Worm (Caenorhabditis elegans): ENCODE data around the gene T07G12.4.

The T07G12.4 gene

ce11 chrIV:10511432-10511831, 27.1 kb downstream of the T07G12.4 start:
- TF ChIP-seq tra-4 (tag; optimal IDR thresholded peaks at IDR 0.05): no peak
- no peak for TF ChIP-seq flt-1 (GFP tag; IDR thresholded peaks at IDR 0.05)
- TF ChIP-seq hmbx-1 (tag; optimal IDR thresholded peaks at IDR 0.05): no peak

- no peak for TF ChIP-seq scrt-1 (GFP tag; IDR thresholded peaks at IDR 0.05)
- no peak for TF ChIP-seq sea-1 (GFP tag; conservative IDR thresholded peaks at IDR 0.05)
- TF ChIP-seq tbx-11 (GFP tag; IDR thresholded peaks at IDR 0.05): no peak
- TF ChIP-seq ets-7 (tag; optimal IDR thresholded peaks at IDR 0.05): no peak
- TF ChIP-seq B0310.2 (tag; optimal IDR thresholded peaks at IDR 0.05): no peak
- TF ChIP-seq tra-4 (tag; optimal IDR thresholded peaks at IDR 0.05): no peak
- no peak for TF ChIP-seq F13C5.2 (tag; optimal IDR thresholded peaks at IDR 0.05)
- TF ChIP-seq hmbx-1 (tag; optimal IDR thresholded peaks at IDR 0.05): no peak
Observed at ce11 chrIV:10507586-10507985, 30.9 kb downstream of the T07G12.4 start.

ce11 chrIV:10506016-10506415, 32.5 kb downstream of the T07G12.4 start:
- no peak for TF ChIP-seq hnd-1 (tag; optimal IDR thresholded peaks at IDR 0.05)
- TF ChIP-seq hmg-4 (GFP tag; optimal IDR thresholded peaks at IDR 0.05): no peak
- no peak for TF ChIP-seq hmbx-1 (tag; optimal IDR thresholded peaks at IDR 0.05)
- no peak for TF ChIP-seq ama-1 (optimal IDR thresholded peaks at IDR 0.05)
- no peak for TF ChIP-seq pes-1 (GFP tag; IDR thresholded peaks at IDR 0.05)
- TF ChIP-seq tbx-11 (GFP tag; IDR thresholded peaks at IDR 0.05): no peak
- TF ChIP-seq scrt-1 (GFP tag; IDR thresholded peaks at IDR 0.05): no peak
- TF ChIP-seq flt-1 (GFP tag; IDR thresholded peaks at IDR 0.05): no peak
- TF ChIP-seq sea-1 (GFP tag; conservative IDR thresholded peaks at IDR 0.05): no peak
- TF ChIP-seq aly-1 (tag; optimal IDR thresholded peaks at IDR 0.05): no peak

DNA sequence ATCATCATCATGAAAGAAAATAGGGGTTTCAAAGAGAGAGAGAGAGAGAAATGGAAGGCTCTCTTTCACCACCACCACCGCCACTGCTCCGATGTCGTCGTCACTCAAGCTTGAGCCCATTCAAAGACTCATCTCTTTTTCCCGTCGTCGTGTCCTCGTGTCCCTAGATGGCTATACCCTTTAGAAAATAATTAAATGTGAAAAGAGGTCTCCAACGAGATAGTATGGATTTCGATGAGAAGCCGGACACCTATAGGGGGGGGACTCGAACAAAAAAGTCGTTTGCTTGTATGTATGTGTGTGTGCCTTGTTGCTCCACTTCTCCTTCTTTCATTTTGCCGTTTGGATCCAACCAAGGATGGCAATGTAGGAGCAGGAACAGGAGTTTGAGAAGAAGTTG, 33.5 kb downstream of the T07G12.4 start:
- TF ChIP-seq ceh-13 (GFP tag; optimal IDR thresholded peaks at IDR 0.05): no peak

DNA sequence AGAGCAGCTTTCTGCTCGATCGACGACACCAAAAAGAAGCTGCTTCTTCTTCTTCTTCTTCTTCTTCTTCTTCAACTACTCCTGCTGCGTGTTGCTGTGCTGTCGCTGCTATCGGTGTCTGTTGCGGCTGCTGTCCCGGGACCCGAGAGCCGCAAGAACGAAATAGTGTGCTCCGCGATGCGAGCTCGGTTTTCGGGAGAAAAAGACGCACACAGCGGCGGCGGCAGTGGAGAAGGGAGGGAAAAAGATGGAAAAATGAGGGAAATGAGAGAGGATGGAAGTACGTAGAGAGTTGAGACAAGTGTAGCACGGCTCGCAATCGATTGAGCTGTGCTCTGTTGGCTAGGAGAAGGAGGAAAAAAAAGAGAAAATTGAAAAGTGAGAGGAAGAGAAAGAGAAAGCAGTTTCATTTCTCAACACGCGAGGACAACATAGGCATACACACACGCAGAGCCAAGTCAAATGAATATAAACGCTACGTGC, 34.7 kb downstream of the T07G12.4 start:
- TF ChIP-seq tbx-37 (GFP tag; conservative IDR thresholded peaks at IDR 0.05) (no peak), hmbx-1 (tag; optimal IDR thresholded peaks at IDR 0.05) (no peak), scrt-1 (GFP tag; IDR thresholded peaks at IDR 0.05) (no peak), hmg-4 (GFP tag; optimal IDR thresholded peaks at IDR 0.05) (peak; percentile 45), F13C5.2 (tag; optimal IDR thresholded peaks at IDR 0.05) (peak; percentile 49)

- TF ChIP-seq tbx-11 (GFP tag; IDR thresholded peaks at IDR 0.05) (no peak), hmbx-1 (tag; optimal IDR thresholded peaks at IDR 0.05) (no peak), scrt-1 (GFP tag; IDR thresholded peaks at IDR 0.05) (no peak), tra-4 (tag; optimal IDR thresholded peaks at IDR 0.05) (no peak), tbx-37 (GFP tag; conservative IDR thresholded peaks at IDR 0.05) (no peak), ceh-13 (GFP tag; optimal IDR thresholded peaks at IDR 0.05) (no peak)
Observed at ce11 chrIV:10502345-10502744, 36.1 kb downstream of the T07G12.4 start.

DNA sequence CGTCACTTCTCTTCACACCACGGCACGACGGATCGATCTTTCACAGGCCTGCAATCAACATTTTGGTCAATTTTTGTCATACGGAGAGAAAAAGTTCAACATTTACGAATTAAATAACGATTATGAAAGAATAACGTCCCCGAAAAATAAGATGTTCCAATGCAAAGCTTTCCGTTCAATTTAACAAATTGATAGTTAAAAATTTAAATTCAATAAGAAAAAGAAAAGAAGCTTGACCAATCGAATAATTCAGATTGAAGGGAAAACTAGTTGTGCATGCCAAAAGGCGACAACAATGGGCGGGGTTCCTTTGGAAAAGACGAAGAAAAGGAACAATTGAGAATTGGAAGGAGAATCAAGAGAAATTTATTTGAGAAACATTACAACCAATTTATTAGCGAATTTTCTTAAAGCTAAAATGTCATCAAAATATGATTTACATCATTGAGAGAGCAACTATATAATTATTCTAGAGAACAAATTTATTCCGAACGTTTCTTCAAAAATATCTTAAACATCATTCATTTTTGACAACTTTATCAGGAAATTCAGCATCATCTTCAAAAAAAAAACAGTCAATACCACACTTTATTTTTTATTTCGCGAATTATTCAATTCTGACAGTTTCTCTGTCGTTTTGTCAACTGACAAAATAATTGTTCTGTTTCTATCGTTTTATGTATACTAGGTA, 36.8 kb downstream of the T07G12.4 start, which contains the start of gene tax-6:
Gene tax-6, minus strand, starts transcription at position 51 of the 691 bp plus-strand sequence.
- no peak for TF ChIP-seq hnd-1 (tag; optimal IDR thresholded peaks at IDR 0.05)
- no peak for TF ChIP-seq scrt-1 (GFP tag; IDR thresholded peaks at IDR 0.05)
- no peak for TF ChIP-seq ceh-36 (tag; optimal IDR thresholded peaks at IDR 0.05)
- TF ChIP-seq tbx-11 (GFP tag; IDR thresholded peaks at IDR 0.05): no peak
- TF ChIP-seq hmbx-1 (tag; optimal IDR thresholded peaks at IDR 0.05): no peak
- no peak for TF ChIP-seq sea-1 (GFP tag; conservative IDR thresholded peaks at IDR 0.05)
- TF ChIP-seq tbx-37 (GFP tag; conservative IDR thresholded peaks at IDR 0.05): no peak
- TF ChIP-seq tra-4 (tag; optimal IDR thresholded peaks at IDR 0.05): no peak
- TF ChIP-seq hmg-4 (GFP tag; optimal IDR thresholded peaks at IDR 0.05): no peak

ce11 chrIV:10500481-10500880, 38.0 kb downstream of the T07G12.4 start:
- TF ChIP-seq B0310.2 (tag; optimal IDR thresholded peaks at IDR 0.05) (no peak), sea-1 (GFP tag; conservative IDR thresholded peaks at IDR 0.05) (no peak), hnd-1 (tag; optimal IDR thresholded peaks at IDR 0.05) (no peak), scrt-1 (GFP tag; IDR thresholded peaks at IDR 0.05) (no peak), ceh-36 (tag; optimal IDR thresholded peaks at IDR 0.05) (no peak), flt-1 (GFP tag; IDR thresholded peaks at IDR 0.05) (no peak), ets-7 (tag; optimal IDR thresholded peaks at IDR 0.05) (no peak)

- no peak for TF ChIP-seq tbx-11 (GFP tag; IDR thresholded peaks at IDR 0.05)
- TF ChIP-seq flt-1 (GFP tag; IDR thresholded peaks at IDR 0.05): no peak
- no peak for TF ChIP-seq ama-1 (optimal IDR thresholded peaks at IDR 0.05)
- no peak for TF ChIP-seq hmbx-1 (tag; optimal IDR thresholded peaks at IDR 0.05)
Observed at ce11 chrIV:10499948-10500356, 38.5 kb downstream of the T07G12.4 start.
